Fruit fly (Drosophila melanogaster) whole organism, embryonic: ENCODE measurements around the gene CSN3.

Experiments used
- ATbp ChIP-seq: fragments of 200-800 bp; sonication (Bioruptor generic); optimal IDR thresholded peaks from 2 replicates; lab custom pipeline; 2017; ENCODE audit warnings: missing biosample characterization, mild to moderate bottlenecking, missing genetic modification characterization, missing genetic modification reagents
- Bgb ChIP-seq: fragments of 200-800 bp; sonication (Bioruptor generic); IDR thresholded peaks from 2 replicates; pipeline ENCODE4 v1.3.6; 2022; ENCODE audit warnings: missing biosample characterization, missing genetic modification characterization; ENCODE audit not compliant: partially characterized antibody
- CG10147 ChIP-seq: fragments of 200-800 bp; sonication (Bioruptor generic); optimal IDR thresholded peaks from 2 replicates; lab custom pipeline; 2019; ENCODE audit warnings: missing biosample characterization, mild to moderate bottlenecking, missing genetic modification characterization, moderate library complexity
- CG10267 ChIP-seq: fragments of 200-800 bp; sonication (Bioruptor generic); optimal IDR thresholded peaks from 2 replicates; lab custom pipeline; 2018; ENCODE audit warnings: missing biosample characterization, mild to moderate bottlenecking, missing genetic modification characterization, moderate library complexity
- CG10366 ChIP-seq: fragments of 200-800 bp; sonication (Bioruptor generic); IDR thresholded peaks from 2 replicates; pipeline ENCODE4 v1.3.6; 2022; ENCODE audit warnings: missing biosample characterization, missing genetic modification characterization
- CG11456 ChIP-seq: fragments of 200-800 bp; sonication (Bioruptor generic); IDR thresholded peaks from 3 replicates; pipeline ENCODE4 v1.3.6; 2022; ENCODE audit warnings: missing biosample characterization, missing genetic modification characterization
- CG11723 ChIP-seq: fragments of 200-800 bp; sonication (Bioruptor generic); optimal IDR thresholded peaks from 2 replicates; lab custom pipeline; 2017; ENCODE audit warnings: missing biosample characterization, mild to moderate bottlenecking, missing genetic modification characterization
- CG12219 ChIP-seq: fragments of 200-800 bp; sonication (Bioruptor generic); optimal IDR thresholded peaks from 3 replicates; lab custom pipeline; 2018; ENCODE audit warnings: missing biosample characterization, mild to moderate bottlenecking, missing genetic modification characterization
- CG12942 ChIP-seq: fragments of 200-800 bp; sonication (Bioruptor generic); optimal IDR thresholded peaks from 3 replicates; lab custom pipeline; 2016; ENCODE audit warnings: missing biosample characterization, missing genetic modification characterization
- CG14667 ChIP-seq: fragments of 200-800 bp; sonication (Bioruptor generic); IDR thresholded peaks from 2 replicates; pipeline ENCODE4 v1.3.6; 2022; ENCODE audit warnings: missing biosample characterization, missing genetic modification characterization
- CG15514 ChIP-seq: fragments of 200-800 bp; sonication (Bioruptor generic); optimal IDR thresholded peaks from 3 replicates; lab custom pipeline; 2017; ENCODE audit warnings: missing biosample characterization, missing genetic modification characterization, mild to moderate bottlenecking, moderate library complexity, missing genetic modification reagents
- CG16863 ChIP-seq: fragments of 200-800 bp; sonication (Bioruptor generic); optimal IDR thresholded peaks from 3 replicates; lab custom pipeline; 2016; ENCODE audit warnings: missing biosample characterization, missing genetic modification characterization
- CG2116 ChIP-seq: fragments of 200-800 bp; sonication (Bioruptor generic); optimal IDR thresholded peaks from 3 replicates; lab custom pipeline; 2018; ENCODE audit warnings: missing biosample characterization, mild to moderate bottlenecking, missing genetic modification characterization
- CG34224 ChIP-seq: fragments of 200-800 bp; sonication (Bioruptor generic); IDR thresholded peaks from 3 replicates; pipeline ENCODE4 v1.3.6; 2022; ENCODE audit warnings: missing biosample characterization, missing genetic modification characterization; ENCODE audit not compliant: partially characterized antibody
- CG4617 ChIP-seq: fragments of 200-800 bp; sonication (Bioruptor generic); optimal IDR thresholded peaks from 3 replicates; lab custom pipeline; 2016; ENCODE audit warnings: missing biosample characterization, missing genetic modification characterization, borderline replicate concordance
- CG5953 ChIP-seq: fragments of 200-800 bp; sonication (Bioruptor generic); IDR thresholded peaks from 2 replicates; pipeline ENCODE4 v1.3.6; 2022; ENCODE audit warnings: missing biosample characterization, missing genetic modification characterization
- CG6854 ChIP-seq: fragments of 200-800 bp; sonication (Bioruptor generic); optimal IDR thresholded peaks from 3 replicates; lab custom pipeline; 2017; ENCODE audit warnings: missing biosample characterization, mild to moderate bottlenecking, missing genetic modification characterization
- CG7556 ChIP-seq: fragments of 200-800 bp; sonication (Bioruptor generic); optimal IDR thresholded peaks from 2 replicates; lab custom pipeline; 2017; ENCODE audit warnings: missing biosample characterization, mild to moderate bottlenecking, missing genetic modification characterization
- CG7963 ChIP-seq: fragments of 200-800 bp; sonication (Bioruptor generic); IDR thresholded peaks from 3 replicates; pipeline ENCODE4 v1.3.6; 2022; ENCODE audit warnings: missing biosample characterization, missing genetic modification characterization; ENCODE audit not compliant: partially characterized antibody
- CTCF ChIP-seq: fragments of 200-800 bp; sonication (Bioruptor generic); optimal IDR thresholded peaks from 2 replicates; lab custom pipeline; 2017; ENCODE audit warnings: missing biosample characterization, mild to moderate bottlenecking, missing genetic modification characterization, moderate library complexity
- Dll ChIP-seq: fragments of 200-800 bp; sonication (Bioruptor generic); IDR thresholded peaks from 4 replicates; pipeline ENCODE4 v1.3.6; 2022; ENCODE audit warnings: missing biosample characterization, missing genetic modification characterization; ENCODE audit not compliant: partially characterized antibody
- Ets97D ChIP-seq: fragments of 200-800 bp; sonication (Bioruptor generic); optimal IDR thresholded peaks from 3 replicates; lab custom pipeline; 2016; ENCODE audit warnings: missing biosample characterization, missing genetic modification characterization
- Gsc ChIP-seq: fragments of 200-800 bp; sonication (Bioruptor generic); IDR thresholded peaks from 2 replicates; pipeline ENCODE4 v1.3.6; 2022; ENCODE audit warnings: missing biosample characterization, missing genetic modification characterization
- H2.0 ChIP-seq: fragments of 200-800 bp; sonication (Bioruptor generic); IDR thresholded peaks from 2 replicates; pipeline ENCODE4 v1.3.6; 2022; ENCODE audit warnings: missing biosample characterization, missing genetic modification characterization
- HHEX ChIP-seq: fragments of 200-800 bp; sonication (Bioruptor generic); optimal IDR thresholded peaks from 3 replicates; lab custom pipeline; 2017; ENCODE audit warnings: missing biosample characterization, mild to moderate bottlenecking, missing genetic modification characterization, missing genetic modification reagents
- MESR4 ChIP-seq: fragments of 200-800 bp; sonication (Bioruptor generic); optimal IDR thresholded peaks from 2 replicates; lab custom pipeline; 2018; ENCODE audit warnings: missing biosample characterization, mild to moderate bottlenecking, missing genetic modification characterization, moderate library complexity
- Optix ChIP-seq: fragments of 200-800 bp; sonication (Bioruptor generic); IDR thresholded peaks from 3 replicates; pipeline ENCODE4 v1.3.6; 2022; ENCODE audit warnings: missing biosample characterization, missing genetic modification characterization
- Scr ChIP-seq: fragments of 200-800 bp; sonication (Bioruptor generic); IDR thresholded peaks from 2 replicates; pipeline ENCODE4 v1.3.6; 2022; ENCODE audit warnings: missing biosample characterization, missing genetic modification characterization; ENCODE audit not compliant: partially characterized antibody
- bigmax ChIP-seq: fragments of 200-800 bp; sonication (Bioruptor generic); optimal IDR thresholded peaks from 2 replicates; lab custom pipeline; 2018; ENCODE audit warnings: missing biosample characterization, mild to moderate bottlenecking, missing genetic modification characterization
- br ChIP-seq: fragments of >200 bp; optimal IDR thresholded peaks from 2 replicates; lab custom pipeline; 2017
- crol ChIP-seq: fragments of 200-800 bp; sonication (Bioruptor generic); IDR thresholded peaks from 2 replicates; pipeline ENCODE4 v1.3.6; 2022; ENCODE audit warnings: missing biosample characterization, missing genetic modification characterization
- gcm ChIP-seq: fragments of 200-800 bp; sonication (Bioruptor generic); optimal IDR thresholded peaks from 2 replicates; lab custom pipeline; 2019; ENCODE audit warnings: missing biosample characterization, mild to moderate bottlenecking, missing genetic modification characterization, moderate library complexity
- insv ChIP-seq, 2 experiments: fragments of 200-800 bp; sonication (Bioruptor generic); optimal IDR thresholded peaks; 3 replicates each; lab custom pipeline; 2016 to 2018; ENCODE audit warnings: missing biosample characterization in 2 of 2, missing genetic modification characterization in 2 of 2
- kah ChIP-seq: fragments of 200-800 bp; sonication (Bioruptor generic); optimal IDR thresholded peaks from 2 replicates; lab custom pipeline; 2018; ENCODE audit warnings: missing biosample characterization, mild to moderate bottlenecking, missing genetic modification characterization
- klu ChIP-seq: fragments of 200-800 bp; sonication (Bioruptor generic); IDR thresholded peaks from 2 replicates; pipeline ENCODE4 v1.3.6; 2022; ENCODE audit warnings: missing biosample characterization, missing genetic modification characterization
- knrl ChIP-seq: fragments of 200-800 bp; sonication (Bioruptor generic); IDR thresholded peaks from 3 replicates; pipeline ENCODE4 v1.3.6; 2022; ENCODE audit warnings: missing biosample characterization, missing genetic modification characterization; ENCODE audit not compliant: partially characterized antibody
- lov ChIP-seq, 2 experiments: fragments of 200-800 bp in 1 of 2; fragments of >200 bp in 1 of 2; sonication (Bioruptor generic) in 1 of 2; IDR thresholded peaks in 1 of 2; optimal IDR thresholded peaks in 1 of 2; 2 replicates in 1 of 2; 3 replicates in 1 of 2; pipeline versions ENCODE4 v1.3.6 to Lab custom; 2017 to 2022; ENCODE audit warnings: missing biosample characterization in 1 of 2, missing genetic modification characterization in 1 of 2
- mirr ChIP-seq: fragments of 200-800 bp; sonication (Bioruptor generic); optimal IDR thresholded peaks from 3 replicates; lab custom pipeline; 2018; ENCODE audit warnings: missing biosample characterization, mild to moderate bottlenecking, missing genetic modification characterization
- pita ChIP-seq: fragments of 200-800 bp; sonication (Bioruptor generic); optimal IDR thresholded peaks from 2 replicates; lab custom pipeline; 2017; ENCODE audit warnings: missing biosample characterization, mild to moderate bottlenecking, missing genetic modification characterization
- pzg ChIP-seq: fragments of 200-800 bp; sonication (Bioruptor generic); optimal IDR thresholded peaks from 3 replicates; lab custom pipeline; 2018; ENCODE audit warnings: missing biosample characterization, mild to moderate bottlenecking, missing genetic modification characterization, moderate library complexity
- sim ChIP-seq: fragments of 200-800 bp; sonication (Bioruptor generic); IDR thresholded peaks from 2 replicates; pipeline ENCODE4 v1.3.6; 2022; ENCODE audit warnings: missing biosample characterization, missing genetic modification characterization
- slou ChIP-seq: fragments of 200-800 bp; sonication (Bioruptor generic); optimal IDR thresholded peaks from 3 replicates; lab custom pipeline; 2016; ENCODE audit warnings: missing biosample characterization, missing genetic modification characterization
- slp2 ChIP-seq: fragments of 200-800 bp; sonication (Bioruptor generic); optimal IDR thresholded peaks from 2 replicates; lab custom pipeline; 2016; ENCODE audit warnings: missing biosample characterization, missing genetic modification characterization
- stwl ChIP-seq: fragments of 200-800 bp; sonication (Bioruptor generic); optimal IDR thresholded peaks from 3 replicates; lab custom pipeline; 2018; ENCODE audit warnings: missing biosample characterization, mild to moderate bottlenecking, missing genetic modification characterization, moderate library complexity
- tll ChIP-seq, 2 experiments: fragments of 200-800 bp in 1 of 2; fragments of >200 bp in 1 of 2; sonication (Bioruptor generic) in 1 of 2; optimal IDR thresholded peaks; 2 replicates each; lab custom pipeline; 2017 to 2019; ENCODE audit warnings: missing biosample characterization in 2 of 2, missing genetic modification characterization in 2 of 2, mild to moderate bottlenecking in 1 of 2, moderate library complexity in 1 of 2
- unc-4 ChIP-seq: fragments of 200-800 bp; sonication (Bioruptor generic); IDR thresholded peaks from 2 replicates; pipeline ENCODE4 v1.3.6; 2022; ENCODE audit warnings: missing biosample characterization, missing genetic modification characterization; ENCODE audit not compliant: partially characterized antibody
- vfl ChIP-seq: fragments of 200-800 bp; sonication (Bioruptor generic); optimal IDR thresholded peaks from 2 replicates; lab custom pipeline; 2016; ENCODE audit warnings: missing biosample characterization, missing genetic modification characterization
- vnd ChIP-seq: fragments of 200-800 bp; sonication (Bioruptor generic); IDR thresholded peaks from 3 replicates; pipeline ENCODE4 v1.3.6; 2022; ENCODE audit warnings: missing biosample characterization, missing genetic modification characterization; ENCODE audit not compliant: partially characterized antibody

CSN3 gene

dm6 chr3L:20800208-20800607 is 41.2 kb downstream of the CSN3 start, which contains the start of gene Spc105R (continued):
- TF ChIP-seq MESR4 (GFP tag; lab: Kevin White, UChicago) (peak; percentile 41), Bgb (GFP tag; lab: Robert Waterston, UW) (peak; percentile 23; the same call in 1 of the 2 replicates), CG2116 (GFP tag; lab: Kevin White, UChicago) (peak; percentile 32), CG4617 (GFP tag; lab: Kevin White, UChicago) (peak; percentile 7), CTCF (peak; percentile 46), CG10267 (tag; lab: Kevin White, UChicago) (peak; percentile 37), stwl (tag; lab: Kevin White, UChicago) (peak; percentile 47), CG10147 (GFP tag; lab: Kevin White, UChicago) (no peak), knrl (GFP tag; lab: Robert Waterston, UW) (0 out of 3 replicates have a peak, but pooled peaks have one; percentile 12), unc-4 (peak; percentile 50), CG16863 (GFP tag; lab: Kevin White, UChicago) (no peak), Dll (GFP tag; lab: Robert Waterston, UW) (peak; percentile 53; the same call in 2 of the 4 replicates), insv (GFP tag; optimal IDR thresholded peaks at IDR 0.05; lab: Kevin White, UChicago) (peak in 1 of 2 experiments; percentile 80), CG12942 (GFP tag; lab: Kevin White, UChicago) (no peak), vnd (GFP tag; lab: Robert Waterston, UW) (peak; percentile 35; the same call in 1 of the 3 replicates), pita (GFP tag; lab: Kevin White, UChicago) (no peak), Optix (GFP tag; lab: Robert Waterston, UW) (no peak), H2.0 (GFP tag; lab: Robert Waterston, UW) (no peak), Scr (GFP tag; lab: Robert Waterston, UW) (peak; percentile 39), sim (GFP tag; lab: Robert Waterston, UW) (no peak), CG11723 (GFP tag; lab: Kevin White, UChicago) (no peak), br (lab: Kevin White, UChicago) (no peak), CG34224 (GFP tag; lab: Robert Waterston, UW) (0 out of 3 replicates have a peak, but pooled peaks have one; percentile 29)

dm6 chr3L:20798325-20798846 is 43.0 kb downstream of the CSN3 start, which contains the start of the genes CG3698 and tzn:
Gene CG3698 (minus strand): TSS chr3L:20798375.
Gene tzn (plus strand): TSS chr3L:20798645.
- TF ChIP-seq pzg (GFP tag; lab: Kevin White, UChicago): peak; percentile 81
- TF ChIP-seq tll (GFP tag; optimal IDR thresholded peaks at IDR 0.05; lab: Kevin White, UChicago): peak in 1 of 2 experiments; percentile 61
- peak; percentile 88 for TF ChIP-seq CG6854 (GFP tag; lab: Kevin White, UChicago)
- TF ChIP-seq CG11456 (GFP tag; lab: Robert Waterston, UW): peak; percentile 98
- peak; percentile 100 for TF ChIP-seq Ets97D
- peak; percentile 80 for TF ChIP-seq klu
- peak; percentile 54 for TF ChIP-seq crol (GFP tag; lab: Robert Waterston, UW)
- peak; percentile 90 for TF ChIP-seq gcm
- TF ChIP-seq slp2: peak; percentile 85
- peak; percentile 94 for TF ChIP-seq CG10366 (GFP tag; lab: Robert Waterston, UW)
- TF ChIP-seq bigmax (GFP tag; lab: Kevin White, UChicago): peak; percentile 76
- TF ChIP-seq vfl (GFP tag; lab: Kevin White, UChicago): peak; percentile 67
- no peak for TF ChIP-seq Gsc (GFP tag; lab: Robert Waterston, UW)
- peak; percentile 88 for TF ChIP-seq CG12219 (GFP tag; lab: Kevin White, UChicago)
- peak; percentile 88 for TF ChIP-seq CG14667 (GFP tag; lab: Robert Waterston, UW)
- no peak for TF ChIP-seq CG7963 (GFP tag; lab: Robert Waterston, UW)
- TF ChIP-seq CG7556 (GFP tag; lab: Kevin White, UChicago): peak; percentile 82
- TF ChIP-seq CG15514 (GFP tag; lab: Kevin White, UChicago): peak; percentile 94
- TF ChIP-seq kah (GFP tag; lab: Kevin White, UChicago): peak; percentile 74
- TF ChIP-seq ATbp: peak; percentile 94
- TF ChIP-seq lov (optimal IDR thresholded peaks at IDR 0.05; lab: Kevin White, UChicago): no peak
- peak; percentile 97 for TF ChIP-seq lov (GFP tag; IDR thresholded peaks at IDR 0.05; lab: Robert Waterston, UW)
- peak; percentile 96 for TF ChIP-seq HHEX
- peak; percentile 93 for TF ChIP-seq CG5953 (GFP tag; lab: Robert Waterston, UW)
- TF ChIP-seq slou: peak; percentile 89
- TF ChIP-seq mirr (GFP tag; lab: Kevin White, UChicago): peak; percentile 93
